Worm (Caenorhabditis elegans): ENCODE measurements around the gene zim-3.

ce11 chrIV:10567822-10568221 lies 9.3 kb downstream of the zim-3 start:
- TF ChIP-seq ama-1 (optimal IDR thresholded peaks at IDR 0.05) (no peak), elt-2 (tag; optimal IDR thresholded peaks at IDR 0.05) (no peak), K02D7.2 (tag; optimal IDR thresholded peaks at IDR 0.05) (no peak), pha-4 (tag; optimal IDR thresholded peaks at IDR 0.05) (no peak), nhr-232 (tag; optimal IDR thresholded peaks at IDR 0.05) (no peak), ceh-18 (tag; optimal IDR thresholded peaks at IDR 0.05) (no peak), ref-2 (tag; optimal IDR thresholded peaks at IDR 0.05) (no peak), ceh-31 (tag; optimal IDR thresholded peaks at IDR 0.05) (no peak), fkh-6 (tag; optimal IDR thresholded peaks at IDR 0.05) (no peak)
